Fruit fly (Drosophila melanogaster) whole organism, embryonic: ENCODE measurements around the gene Sf3b3.

ENCODE experiments used
- Aef1 ChIP-seq: fragments of 200-800 bp; sonication (Bioruptor generic); IDR thresholded peaks from 3 replicates; pipeline ENCODE4 v1.3.6; 2022; ENCODE audit warnings: missing biosample characterization, missing genetic modification characterization
- Awh ChIP-seq: fragments of 200-800 bp; sonication (Bioruptor generic); IDR thresholded peaks from 2 replicates; pipeline ENCODE4, ENCODE4 v1.3.6; 2022; ENCODE audit warnings: missing biosample characterization, missing genetic modification characterization
- CG10543 ChIP-seq: fragments of 200-800 bp; sonication (Bioruptor generic); optimal IDR thresholded peaks from 3 replicates; lab custom pipeline; 2017; ENCODE audit warnings: missing biosample characterization, mild to moderate bottlenecking, missing genetic modification characterization, moderate library complexity
- CG11093 ChIP-seq: fragments of 200-800 bp; sonication (Bioruptor generic); IDR thresholded peaks from 3 replicates; pipeline ENCODE4 v1.3.6; 2022; ENCODE audit warnings: missing biosample characterization, missing genetic modification characterization
- CG11504 ChIP-seq: fragments of 200-800 bp; sonication (Bioruptor generic); optimal IDR thresholded peaks from 3 replicates; lab custom pipeline; 2019; ENCODE audit warnings: missing biosample characterization, mild to moderate bottlenecking, missing genetic modification characterization, moderate library complexity
- CG11560 ChIP-seq: fragments of 200-800 bp; sonication (Bioruptor generic); IDR thresholded peaks from 3 replicates; pipeline ENCODE4 v1.3.6; 2022; ENCODE audit warnings: missing biosample characterization, missing genetic modification characterization
- CG11723 ChIP-seq: fragments of 200-800 bp; sonication (Bioruptor generic); optimal IDR thresholded peaks from 2 replicates; lab custom pipeline; 2017; ENCODE audit warnings: missing biosample characterization, mild to moderate bottlenecking, missing genetic modification characterization
- CG12104 ChIP-seq: fragments of 200-800 bp; sonication (Bioruptor generic); optimal IDR thresholded peaks from 3 replicates; lab custom pipeline; 2016; ENCODE audit warnings: missing biosample characterization, missing genetic modification characterization
- CG14860 ChIP-seq: fragments of 200-800 bp; sonication (Bioruptor generic); IDR thresholded peaks from 3 replicates; pipeline ENCODE4 v1.3.6; 2022; ENCODE audit warnings: missing biosample characterization, missing genetic modification characterization; ENCODE audit not compliant: partially characterized antibody
- CG15601 ChIP-seq: fragments of 200-800 bp; sonication (Bioruptor generic); optimal IDR thresholded peaks from 3 replicates; lab custom pipeline; 2019; ENCODE audit warnings: missing biosample characterization, mild to moderate bottlenecking, missing genetic modification characterization, moderate library complexity
- CG18764 ChIP-seq: fragments of 200-800 bp; sonication (Bioruptor generic); optimal IDR thresholded peaks from 3 replicates; lab custom pipeline; 2016; ENCODE audit warnings: missing biosample characterization, missing genetic modification characterization
- CG3065 ChIP-seq: fragments of 200-800 bp; sonication (Bioruptor generic); optimal IDR thresholded peaks from 2 replicates; lab custom pipeline; 2016; ENCODE audit warnings: missing biosample characterization, missing genetic modification characterization
- CG32767 ChIP-seq: fragments of 200-800 bp; sonication (Bioruptor generic); IDR thresholded peaks from 2 replicates; pipeline ENCODE4 v1.3.6; 2022; ENCODE audit warnings: missing biosample characterization, missing genetic modification characterization
- CG34376 ChIP-seq: fragments of 200-800 bp; sonication (Bioruptor generic); optimal IDR thresholded peaks from 2 replicates; lab custom pipeline; 2018; ENCODE audit warnings: missing biosample characterization, mild to moderate bottlenecking, missing genetic modification characterization
- CG3995 ChIP-seq: fragments of 200-800 bp; sonication (Bioruptor generic); optimal IDR thresholded peaks from 3 replicates; lab custom pipeline; 2016; ENCODE audit warnings: missing biosample characterization, missing genetic modification characterization
- CG42726 ChIP-seq: fragments of 200-800 bp; sonication (Bioruptor generic); IDR thresholded peaks from 2 replicates; pipeline ENCODE4 v1.3.6; 2022; ENCODE audit warnings: missing biosample characterization, missing genetic modification characterization; ENCODE audit not compliant: partially characterized antibody
- CG4707 ChIP-seq: fragments of 200-800 bp; sonication (Bioruptor generic); optimal IDR thresholded peaks from 2 replicates; lab custom pipeline; 2018; ENCODE audit warnings: missing biosample characterization, mild to moderate bottlenecking, missing genetic modification characterization, moderate library complexity
- CG4854 ChIP-seq: fragments of 200-800 bp; sonication (Bioruptor generic); optimal IDR thresholded peaks from 2 replicates; lab custom pipeline; 2016; ENCODE audit warnings: missing biosample characterization, missing genetic modification characterization, inconsistent platforms
- CG6765 ChIP-seq: fragments of 200-800 bp; sonication (Bioruptor generic); optimal IDR thresholded peaks from 3 replicates; lab custom pipeline; 2017; ENCODE audit warnings: missing biosample characterization, mild to moderate bottlenecking, missing genetic modification characterization
- CG6854 ChIP-seq: fragments of 200-800 bp; sonication (Bioruptor generic); optimal IDR thresholded peaks from 3 replicates; lab custom pipeline; 2017; ENCODE audit warnings: missing biosample characterization, mild to moderate bottlenecking, missing genetic modification characterization
- CG7372 ChIP-seq: fragments of 200-800 bp; sonication (Bioruptor generic); IDR thresholded peaks from 2 replicates; pipeline ENCODE4 v1.3.6; 2022; ENCODE audit warnings: missing biosample characterization, missing genetic modification characterization
- CG8388 ChIP-seq: fragments of 200-800 bp; sonication (Bioruptor generic); optimal IDR thresholded peaks from 2 replicates; lab custom pipeline; 2019; ENCODE audit warnings: missing biosample characterization, mild to moderate bottlenecking, missing genetic modification characterization, moderate library complexity
- CG9437 ChIP-seq: fragments of 200-800 bp; sonication (Bioruptor generic); optimal IDR thresholded peaks from 2 replicates; lab custom pipeline; 2018; ENCODE audit warnings: missing biosample characterization, mild to moderate bottlenecking, missing genetic modification characterization
- Dek ChIP-seq: fragments of 200-800 bp; sonication (Bioruptor generic); optimal IDR thresholded peaks from 3 replicates; lab custom pipeline; 2019; ENCODE audit warnings: missing biosample characterization, mild to moderate bottlenecking, missing genetic modification characterization, moderate library complexity
- Dip2 ChIP-seq: fragments of 200-800 bp; sonication (Bioruptor generic); IDR thresholded peaks from 2 replicates; pipeline ENCODE4 v1.3.6; 2022; ENCODE audit warnings: missing biosample characterization, missing genetic modification characterization
- Dref ChIP-seq: fragments of 200-800 bp; sonication (Bioruptor generic); IDR thresholded peaks from 2 replicates; pipeline ENCODE4 v1.3.6; 2022; ENCODE audit warnings: missing biosample characterization, missing genetic modification characterization
- HLH4C ChIP-seq: fragments of 200-800 bp; sonication (Bioruptor generic); IDR thresholded peaks from 3 replicates; pipeline ENCODE4 v1.3.6; 2022; ENCODE audit warnings: missing biosample characterization, missing genetic modification characterization; ENCODE audit not compliant: partially characterized antibody
- HLHmδ ChIP-seq: fragments of 200-800 bp; sonication (Bioruptor generic); optimal IDR thresholded peaks from 2 replicates; lab custom pipeline; 2018; ENCODE audit warnings: missing biosample characterization, mild to moderate bottlenecking, missing genetic modification characterization, moderate library complexity
- Jarid2 ChIP-seq: fragments of 200-800 bp; sonication (Bioruptor generic); optimal IDR thresholded peaks from 3 replicates; lab custom pipeline; 2017; ENCODE audit warnings: mild to moderate bottlenecking, missing biosample characterization, missing genetic modification reagents, missing genetic modification characterization
- Lpt ChIP-seq: fragments of >200 bp; optimal IDR thresholded peaks from 2 replicates; lab custom pipeline; 2018; ENCODE audit warnings: missing biosample characterization, missing genetic modification characterization
- Mad ChIP-seq: fragments of 200-800 bp; sonication (Bioruptor generic); optimal IDR thresholded peaks from 2 replicates; lab custom pipeline; 2016; ENCODE audit warnings: missing biosample characterization, missing genetic modification characterization
- Myb ChIP-seq: fragments of 200-800 bp; sonication (Bioruptor generic); optimal IDR thresholded peaks from 2 replicates; lab custom pipeline; 2016; ENCODE audit warnings: missing biosample characterization, missing genetic modification characterization
- Neu2 ChIP-seq: fragments of 200-800 bp; sonication (Bioruptor generic); optimal IDR thresholded peaks from 3 replicates; lab custom pipeline; 2016; ENCODE audit warnings: missing biosample characterization, missing genetic modification characterization, borderline replicate concordance
- Stat92E ChIP-seq, 3 experiments: fragments of >200 bp in 2 of 3; fragments of 200-800 bp in 1 of 3; sonication (Bioruptor generic) in 1 of 3; optimal IDR thresholded peaks; 2 replicates each; lab custom pipeline; 2017 to 2019; ENCODE audit warnings: missing biosample characterization in 3 of 3, missing genetic modification characterization in 3 of 3, mild to moderate bottlenecking in 1 of 3, moderate library complexity in 1 of 3
- ash1 ChIP-seq: fragments of 200-800 bp; sonication (Bioruptor generic); optimal IDR thresholded peaks from 2 replicates; lab custom pipeline; 2018; ENCODE audit warnings: missing biosample characterization, mild to moderate bottlenecking, missing genetic modification characterization
- crp ChIP-seq, 2 experiments: fragments of 200-800 bp; sonication (Bioruptor generic); optimal IDR thresholded peaks; 2 replicates in 1 of 2; 3 replicates in 1 of 2; lab custom pipeline; 2017; ENCODE audit warnings: missing biosample characterization in 2 of 2, missing genetic modification characterization in 2 of 2, mild to moderate bottlenecking in 1 of 2, moderate library complexity in 1 of 2
- dan ChIP-seq: fragments of 200-800 bp; sonication (Bioruptor generic); IDR thresholded peaks from 2 replicates; pipeline ENCODE4 v1.3.6; 2022; ENCODE audit warnings: missing biosample characterization, missing genetic modification characterization
- dm ChIP-seq: fragments of 200-800 bp; sonication (Bioruptor generic); optimal IDR thresholded peaks from 3 replicates; lab custom pipeline; 2016; ENCODE audit warnings: missing biosample characterization, missing genetic modification characterization
- gce ChIP-seq: fragments of 200-800 bp; sonication (Bioruptor generic); IDR thresholded peaks from 3 replicates; pipeline ENCODE4 v1.3.6; 2022; ENCODE audit warnings: missing biosample characterization, missing genetic modification characterization
- gem ChIP-seq: fragments of 200-800 bp; sonication (Bioruptor generic); optimal IDR thresholded peaks from 2 replicates; lab custom pipeline; 2019; ENCODE audit warnings: missing biosample characterization, mild to moderate bottlenecking, missing genetic modification characterization, moderate library complexity
- her ChIP-seq: fragments of 200-800 bp; sonication (Bioruptor generic); optimal IDR thresholded peaks from 2 replicates; lab custom pipeline; 2016; ENCODE audit warnings: missing biosample characterization, missing genetic modification characterization
- ind ChIP-seq: fragments of 200-800 bp; sonication (Bioruptor generic); optimal IDR thresholded peaks from 3 replicates; lab custom pipeline; 2016; ENCODE audit warnings: missing biosample characterization, missing genetic modification characterization
- jigr1 ChIP-seq: fragments of 200-800 bp; sonication (Bioruptor generic); IDR thresholded peaks from 3 replicates; pipeline ENCODE4 v1.3.6; 2022; ENCODE audit warnings: missing biosample characterization, missing genetic modification characterization
- oc ChIP-seq: fragments of 200-800 bp; sonication (Bioruptor generic); optimal IDR thresholded peaks from 2 replicates; lab custom pipeline; 2018; ENCODE audit warnings: missing biosample characterization, mild to moderate bottlenecking, missing genetic modification characterization, moderate library complexity
- otp ChIP-seq: fragments of 200-800 bp; sonication (Bioruptor generic); IDR thresholded peaks from 3 replicates; pipeline ENCODE4, ENCODE4 v1.3.6; 2022; ENCODE audit warnings: missing biosample characterization, missing genetic modification characterization
- p53 ChIP-seq: fragments of 200-800 bp; sonication (Bioruptor generic); optimal IDR thresholded peaks from 2 replicates; lab custom pipeline; 2016; ENCODE audit warnings: missing biosample characterization, missing genetic modification characterization
- pnt ChIP-seq: fragments of 200-800 bp; sonication (Bioruptor generic); optimal IDR thresholded peaks from 3 replicates; lab custom pipeline; 2016; ENCODE audit warnings: missing biosample characterization, missing genetic modification characterization
- pzg ChIP-seq: fragments of 200-800 bp; sonication (Bioruptor generic); optimal IDR thresholded peaks from 3 replicates; lab custom pipeline; 2018; ENCODE audit warnings: missing biosample characterization, mild to moderate bottlenecking, missing genetic modification characterization, moderate library complexity
- vvl ChIP-seq: fragments of 200-800 bp; sonication (Bioruptor generic); IDR thresholded peaks from 2 replicates; pipeline ENCODE4 v1.3.6; 2022; ENCODE audit warnings: missing biosample characterization, missing genetic modification characterization

The Sf3b3 gene

DNA sequence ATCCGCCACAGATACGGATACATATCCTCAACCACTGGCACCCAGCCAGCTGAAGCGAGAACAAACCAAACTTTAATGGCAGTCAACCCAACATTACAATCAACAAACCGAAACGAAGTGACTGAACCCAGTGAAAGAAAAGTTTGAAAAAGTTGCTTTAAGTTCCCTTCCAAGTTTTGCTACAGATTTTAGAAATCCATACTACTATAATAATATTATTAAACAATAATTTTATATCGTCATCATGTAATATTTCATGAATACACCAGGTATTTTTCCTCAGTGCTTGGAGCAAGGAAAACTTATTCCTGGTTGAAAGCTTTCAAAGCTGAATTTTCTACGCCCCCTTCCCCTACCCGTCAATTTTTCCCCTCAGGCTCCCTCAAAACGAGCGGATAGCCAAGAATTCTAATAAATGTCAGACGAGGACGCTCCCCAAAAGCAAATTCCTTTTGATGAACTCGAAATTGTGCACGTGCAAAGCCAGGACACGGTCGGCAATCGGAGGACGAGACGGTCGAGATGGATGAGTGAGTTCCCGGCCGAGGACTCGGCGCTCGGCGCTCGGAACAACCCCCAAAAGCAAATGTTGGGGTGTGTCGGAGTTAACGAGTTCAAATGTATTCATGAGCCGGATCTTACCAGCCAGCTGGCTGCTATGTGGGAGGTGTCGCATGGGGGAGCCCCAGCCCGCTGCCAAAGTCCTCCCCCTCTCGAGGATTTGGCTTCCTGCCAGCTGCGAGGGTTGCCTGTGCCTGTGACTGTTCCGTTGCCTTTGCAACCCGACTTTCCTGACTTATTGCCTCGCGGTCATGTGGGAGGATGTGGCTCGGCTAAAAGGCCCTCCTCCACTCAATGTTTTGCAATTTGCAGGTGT is 36.0 kb downstream of the Sf3b3 start:
- TF ChIP-seq Dek (tag; lab: Kevin White, UChicago) (peak; percentile 39), CG11560 (tag; lab: Robert Waterston, UW) (0 out of 3 replicates have a peak, but pooled peaks have one; percentile 45), CG11504 (tag; lab: Kevin White, UChicago) (peak; percentile 82), CG3065 (GFP tag; lab: Kevin White, UChicago) (no peak), CG11093 (GFP tag; lab: Robert Waterston, UW) (no peak), CG14860 (GFP tag; lab: Robert Waterston, UW) (no peak), Myb (no peak), oc (tag; lab: Kevin White, UChicago) (no peak), vvl (GFP tag; lab: Robert Waterston, UW) (peak; percentile 75), Awh (no peak), Lpt (GFP tag; lab: Kevin White, UChicago) (no peak), HLH4C (no peak), CG7372 (GFP tag; lab: Robert Waterston, UW) (0 out of 2 replicates have a peak, but pooled peaks have one; percentile 26), CG9437 (no peak), Mad (GFP tag; lab: Kevin White, UChicago) (no peak), Aef1 (peak; percentile 55), CG10543 (GFP tag; lab: Kevin White, UChicago) (peak; percentile 35), jigr1 (GFP tag; lab: Robert Waterston, UW) (no peak), dm (GFP tag; lab: Kevin White, UChicago) (no peak), pnt (GFP tag; lab: Kevin White, UChicago) (no peak), CG4707 (GFP tag; lab: Kevin White, UChicago) (no peak), CG3995 (GFP tag; lab: Kevin White, UChicago) (no peak), Stat92E (GFP tag; optimal IDR thresholded peaks at IDR 0.05; lab: Kevin White, UChicago) (no peak), dan (GFP tag; lab: Robert Waterston, UW) (no peak), CG6854 (GFP tag; lab: Kevin White, UChicago) (peak; percentile 37), CG4854 (GFP tag; lab: Kevin White, UChicago) (no peak), CG32767 (GFP tag; lab: Robert Waterston, UW) (no peak), ind (peak; percentile 44), CG18764 (no peak), CG8388 (GFP tag; lab: Kevin White, UChicago) (peak; percentile 50), CG15601 (tag; lab: Kevin White, UChicago) (peak; percentile 49), CG6765 (GFP tag; lab: Kevin White, UChicago) (peak; percentile 33), Dip2 (GFP tag; lab: Robert Waterston, UW) (no peak), HLHmδ (GFP tag; lab: Kevin White, UChicago) (peak; percentile 1), CG12104 (GFP tag; lab: Kevin White, UChicago) (no peak), her (GFP tag; lab: Kevin White, UChicago) (no peak), gem (tag; lab: Kevin White, UChicago) (peak; percentile 79), crp (GFP tag; optimal IDR thresholded peaks at IDR 0.05; lab: Kevin White, UChicago) (no peak), CG34376 (GFP tag; lab: Kevin White, UChicago) (peak; percentile 42), Dref (GFP tag; lab: Robert Waterston, UW) (no peak), ash1 (GFP tag; lab: Kevin White, UChicago) (no peak), CG11723 (no peak), pzg (GFP tag; lab: Kevin White, UChicago) (no peak), p53 (GFP tag; lab: Kevin White, UChicago) (no peak), Neu2 (GFP tag; lab: Kevin White, UChicago) (no peak), CG42726 (GFP tag; lab: Robert Waterston, UW) (no peak), otp (GFP tag; lab: Robert Waterston, UW) (no peak), Jarid2 (no peak), gce (no peak)
